Fruit fly (Drosophila melanogaster) Kc167 (cell line): ENCODE results near the gene CG45045.

Experiments used
- Sin3A ChIP-seq: fragments of >200 bp; optimal IDR thresholded peaks from 2 replicates; lab custom pipeline; 2018; ENCODE audit warnings: missing external identifiers
- h ChIP-seq: fragments of >200 bp; optimal IDR thresholded peaks from 3 replicates; lab custom pipeline; 2018; ENCODE audit warnings: missing external identifiers
- insv ChIP-seq: fragments of >200 bp; optimal IDR thresholded peaks from 3 replicates; lab custom pipeline; 2018; ENCODE audit warnings: missing external identifiers
- psq ChIP-seq: fragments of >200 bp; optimal IDR thresholded peaks from 2 replicates; lab custom pipeline; 2017; ENCODE audit warnings: missing external identifiers
- ttk ChIP-seq: sonication (Bioruptor generic); optimal IDR thresholded peaks from 2 replicates; lab custom pipeline; 2017; ENCODE audit warnings: missing external identifiers

DNA sequence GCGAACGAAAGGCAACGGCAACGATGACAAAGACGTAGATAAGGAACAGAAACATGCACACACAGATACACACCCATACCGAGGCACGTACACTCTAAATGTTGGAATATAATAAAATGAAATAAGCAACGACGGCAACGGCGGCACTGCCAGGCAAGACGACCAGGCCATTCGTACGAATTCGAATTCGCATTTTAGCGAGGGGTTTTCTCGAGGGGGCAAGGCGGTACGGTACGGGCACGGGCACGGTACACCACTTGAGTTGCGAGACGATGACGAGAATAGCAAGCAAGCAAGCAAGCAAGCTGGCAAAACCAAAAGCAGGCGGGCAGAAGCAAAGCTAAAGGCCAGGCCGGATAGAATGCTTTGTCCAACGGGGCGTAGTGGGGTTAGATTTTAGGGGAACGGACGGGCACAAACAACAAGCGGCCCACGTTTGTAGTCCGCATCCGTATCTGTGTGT lies 33.8 kb downstream of the CG45045 start:
- TF ChIP-seq h (lab: Kevin White, UChicago) (no peak), psq (lab: Kevin White, UChicago) (no peak), Sin3A (no peak), insv (lab: Kevin White, UChicago) (no peak), ttk (lab: Kevin White, UChicago) (no peak)
